Worm (Caenorhabditis elegans): Measurements from ENCODE around the gene ZC449.5.
A peak's percentile ranks its signal among the peaks of the same experiment; 100 is the strongest.

Gene ZC449.5

DNA sequence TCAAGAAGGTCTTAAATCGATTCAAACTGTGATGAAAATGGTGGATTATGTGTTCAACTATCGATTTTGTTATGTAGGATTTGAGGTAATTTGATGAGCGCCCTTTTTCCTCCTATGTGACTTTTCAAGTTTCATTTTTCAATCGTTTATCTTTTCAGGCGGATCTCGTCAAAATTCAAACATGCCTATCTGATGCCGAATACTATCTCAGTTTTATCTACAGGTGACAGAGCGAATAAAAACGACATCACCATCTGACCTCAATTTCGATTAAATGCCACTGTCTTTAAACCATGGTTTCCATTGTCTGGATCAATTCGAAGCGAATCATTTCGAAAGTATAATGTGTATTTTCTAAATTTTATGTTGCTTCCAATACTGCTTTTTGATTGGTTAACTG lies 24.2 kb upstream of the ZC449.5 start:
- TF ChIP-seq daf-12 (tag; optimal IDR thresholded peaks at IDR 0.05): no peak
- no peak for TF ChIP-seq nhr-11 (tag; optimal IDR thresholded peaks at IDR 0.05)
- TF ChIP-seq nhr-25 (tag; optimal IDR thresholded peaks at IDR 0.05): peak; percentile 38
- no peak for TF ChIP-seq mdl-1 (tag; optimal IDR thresholded peaks at IDR 0.05)
- peak; percentile 93 for TF ChIP-seq elt-1 (tag; optimal IDR thresholded peaks at IDR 0.05)
- peak; percentile 55 for TF ChIP-seq nhr-23 (tag; optimal IDR thresholded peaks at IDR 0.05)
- no peak for TF ChIP-seq pqm-1 (tag; optimal IDR thresholded peaks at IDR 0.05)
- no peak for TF ChIP-seq elt-2 (tag; optimal IDR thresholded peaks at IDR 0.05)

- TF ChIP-seq elt-3 (tag; optimal IDR thresholded peaks at IDR 0.05) (peak in 1 of 3 experiments; percentile 26), fos-1 (tag; optimal IDR thresholded peaks at IDR 0.05) (no peak), ceh-82 (tag; optimal IDR thresholded peaks at IDR 0.05) (no peak), nhr-25 (tag; optimal IDR thresholded peaks at IDR 0.05) (peak; percentile 59)
Measured at ce11 chrX:5060756-5061155, 23.2 kb upstream of the ZC449.5 start, which contains the start of gene C24H10.3. Gene C24H10.3, plus strand, starts transcription at chrX:5061056.

DNA sequence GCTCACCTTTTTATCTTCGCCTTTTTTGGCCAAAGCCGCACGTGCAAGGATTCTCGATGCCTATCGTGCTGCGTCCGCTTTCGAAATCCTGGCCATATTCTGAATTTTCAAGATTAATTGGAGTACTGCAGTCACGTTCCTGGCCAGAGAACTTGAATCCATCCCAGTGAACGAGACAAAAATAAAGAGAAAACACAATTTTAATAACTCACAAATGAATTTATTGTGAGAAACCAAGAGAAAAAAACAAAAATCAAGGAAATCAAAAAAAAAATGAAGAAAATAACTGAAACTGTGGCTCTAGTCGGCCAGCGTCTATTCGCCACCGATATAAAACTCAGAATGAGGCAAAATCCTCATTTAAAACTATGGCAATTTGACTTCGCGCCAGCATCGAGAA lies 21.6 kb upstream of the ZC449.5 start, which contains the start of gene C24H10.4:
TSS of gene C24H10.4 (minus strand) at position 101 of the 400 bp plus-strand sequence.
- TF ChIP-seq ZK546.5 (tag; optimal IDR thresholded peaks at IDR 0.05): no peak
- TF ChIP-seq nfya-1 (tag; optimal IDR thresholded peaks at IDR 0.05; ENCODE audit: insufficient read depth): no peak
- no peak for TF ChIP-seq R02D3.7 (tag; optimal IDR thresholded peaks at IDR 0.05)
- TF ChIP-seq nhr-237 (tag; optimal IDR thresholded peaks at IDR 0.05): no peak
- TF ChIP-seq ceh-9 (tag; optimal IDR thresholded peaks at IDR 0.05): no peak
- no peak for TF ChIP-seq lin-39 (tag; optimal IDR thresholded peaks at IDR 0.05)
- TF ChIP-seq ceh-16 (tag; optimal IDR thresholded peaks at IDR 0.05): no peak
- TF ChIP-seq mdl-1 (tag; optimal IDR thresholded peaks at IDR 0.05): no peak
- TF ChIP-seq elt-3 (tag; optimal IDR thresholded peaks at IDR 0.05): no peak
- TF ChIP-seq nhr-23 (tag; optimal IDR thresholded peaks at IDR 0.05): no peak
- TF ChIP-seq pqm-1 (tag; optimal IDR thresholded peaks at IDR 0.05): no peak
- TF ChIP-seq unc-62 (GFP tag; optimal IDR thresholded peaks at IDR 0.05): no peak
- no peak for TF ChIP-seq nhr-77 (tag; optimal IDR thresholded peaks at IDR 0.05)
- TF ChIP-seq nhr-11 (tag; optimal IDR thresholded peaks at IDR 0.05): no peak
- no peak for TF ChIP-seq egl-27 (tag; optimal IDR thresholded peaks at IDR 0.05)
- no peak for TF ChIP-seq skn-1 (tag; optimal IDR thresholded peaks at IDR 0.05)
- TF ChIP-seq nhr-67 (tag; optimal IDR thresholded peaks at IDR 0.05): no peak
- no peak for TF ChIP-seq egl-5 (tag; optimal IDR thresholded peaks at IDR 0.05)
- no peak for TF ChIP-seq ceh-28 (tag; optimal IDR thresholded peaks at IDR 0.05)

DNA sequence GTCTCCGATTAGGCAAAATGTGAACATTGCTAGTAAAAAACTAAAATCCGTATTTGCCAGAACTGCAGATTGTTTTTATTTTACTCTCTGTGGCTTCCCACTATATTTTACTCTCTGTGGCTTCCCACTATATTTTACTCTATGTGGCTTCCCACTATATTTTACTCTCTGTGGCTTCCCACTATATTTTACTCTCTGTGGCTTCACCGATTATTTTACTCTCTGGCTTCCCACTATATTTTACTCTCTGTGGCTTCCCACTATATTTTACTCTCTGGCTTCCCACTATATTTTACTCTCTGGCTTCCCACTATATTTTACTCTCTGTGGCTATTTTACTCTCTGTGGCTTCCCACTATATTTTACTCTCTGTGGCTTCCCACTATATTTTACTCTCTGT lies 18.6 kb upstream of the ZC449.5 start:
- TF ChIP-seq nhr-43 (tag; optimal IDR thresholded peaks at IDR 0.05; ENCODE audit: poor library complexity, severe bottlenecking): peak; percentile 28

DNA sequence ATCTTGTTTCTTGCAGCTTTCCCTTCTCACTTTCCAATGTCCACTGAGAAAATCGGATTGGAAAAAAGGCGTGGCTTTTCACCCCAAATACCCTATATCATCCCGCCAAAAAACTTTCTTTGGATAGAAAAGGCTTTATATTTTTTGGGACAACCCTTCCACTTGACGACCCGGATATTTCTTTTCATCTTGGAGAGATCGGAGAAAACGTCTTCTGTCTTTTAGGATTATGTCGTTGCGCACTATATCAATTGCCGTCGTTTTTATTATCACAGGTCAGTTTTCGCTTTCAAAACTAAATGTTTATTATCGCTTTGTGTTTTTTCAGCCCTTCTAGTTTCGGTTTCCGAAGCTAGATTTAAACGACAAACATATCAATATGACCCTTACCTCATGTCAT lies 6.3 kb upstream of the ZC449.5 start, which contains the start of gene Y64H9A.2:
TSS of gene Y64H9A.2 (plus strand) at position 90 of the 400 bp plus-strand sequence.
- TF ChIP-seq nhr-23 (tag; optimal IDR thresholded peaks at IDR 0.05): peak; percentile 45
- no peak for TF ChIP-seq ceh-82 (tag; optimal IDR thresholded peaks at IDR 0.05)

ce11 chrX:5040038-5040437 lies 2.5 kb upstream of the ZC449.5 start:
- no peak for TF ChIP-seq aly-2 (tag; optimal IDR thresholded peaks at IDR 0.05)
- no peak for TF ChIP-seq skn-1 (tag; optimal IDR thresholded peaks at IDR 0.05)
- no peak for TF ChIP-seq nhr-76 (tag; optimal IDR thresholded peaks at IDR 0.05)
- TF ChIP-seq nhr-12 (tag; optimal IDR thresholded peaks at IDR 0.05): no peak
- TF ChIP-seq ceh-9 (tag; optimal IDR thresholded peaks at IDR 0.05): no peak
- no peak for TF ChIP-seq eor-1 (tag; optimal IDR thresholded peaks at IDR 0.05)
- no peak for TF ChIP-seq lin-15B (tag; optimal IDR thresholded peaks at IDR 0.05)

ce11 chrX:5038812-5039211 lies 1.2 kb upstream of the ZC449.5 start:
- TF ChIP-seq hmg-11 (tag; optimal IDR thresholded peaks at IDR 0.05) (no peak), fos-1 (tag; optimal IDR thresholded peaks at IDR 0.05) (no peak)

Data from whole organism, L3 larva.